Worm (Caenorhabditis elegans) whole organism, young adult: ENCODE measurements around the gene M04G7.2.

ENCODE experiments used
- B0019.2 ChIP-seq: fragments of 200-800 bp; sonication (Bioruptor generic); conservative IDR thresholded peaks from 2 replicates; pipeline ENCODE4 v1.3.6; 2022; ENCODE audit warnings: missing genetic modification reagents, missing genetic modification characterization, missing compliant biosample characterization
- B0261.1 ChIP-seq: sonication (generic microtip); optimal IDR thresholded peaks from 2 replicates; lab custom pipeline; 2016; ENCODE audit warnings: mild to moderate bottlenecking, missing genetic modification characterization, moderate library complexity, missing compliant biosample characterization
- B0336.3 ChIP-seq: fragments of 200-800 bp; sonication (Bioruptor generic); IDR thresholded peaks from 2 replicates; pipeline ENCODE4 v1.3.6; 2022; ENCODE audit warnings: missing genetic modification characterization, missing compliant biosample characterization
- C06A6.2 ChIP-seq: fragments of 200-800 bp; sonication (Bioruptor generic); conservative IDR thresholded peaks from 2 replicates; pipeline ENCODE4 v1.3.6; 2022; ENCODE audit warnings: missing genetic modification characterization, missing compliant biosample characterization
- F22D6.2 ChIP-seq: sonication (generic microtip); optimal IDR thresholded peaks from 2 replicates; lab custom pipeline; 2016; ENCODE audit warnings: mild to moderate bottlenecking, missing genetic modification characterization, missing compliant biosample characterization
- F57A8.1 ChIP-seq: fragments of 200-800 bp; sonication (Bioruptor generic); optimal IDR thresholded peaks from 2 replicates; lab custom pipeline; 2018; ENCODE audit warnings: mild to moderate bottlenecking, missing genetic modification characterization, moderate library complexity, missing compliant biosample characterization
- F57C9.4 ChIP-seq: sonication (generic microtip); optimal IDR thresholded peaks from 2 replicates; lab custom pipeline; 2017; ENCODE audit warnings: mild to moderate bottlenecking, missing genetic modification characterization, missing compliant biosample characterization
- Y56A3A.18 ChIP-seq: fragments of 200-800 bp; sonication (Bioruptor generic); IDR thresholded peaks from 2 replicates; pipeline ENCODE4 v1.3.6; 2022; ENCODE audit warnings: missing genetic modification reagents, missing genetic modification characterization, missing compliant biosample characterization
- ama-1 ChIP-seq, 3 experiments: fragments of 150-350 bp in 1 of 3; sonication (generic microtip) in 2 of 3; optimal IDR thresholded peaks; 2 replicates each; lab custom pipeline; 2014 to 2018; ENCODE audit warnings: missing biosample characterization in 2 of 3, missing genetic modification characterization in 2 of 3, missing genetic modification reagents in 2 of 3
- aptf-3 ChIP-seq: fragments of 200-800 bp; sonication (Bioruptor generic); IDR thresholded peaks from 2 replicates; pipeline ENCODE4 v1.3.6; 2022; ENCODE audit warnings: missing genetic modification characterization, missing compliant biosample characterization
- attf-5 ChIP-seq: fragments of 200-800 bp; sonication (Bioruptor generic); optimal IDR thresholded peaks from 2 replicates; lab custom pipeline; 2018; ENCODE audit warnings: mild to moderate bottlenecking, missing genetic modification characterization, missing compliant biosample characterization
- cebp-1 ChIP-seq, 2 experiments: fragments of 200-800 bp in 1 of 2; sonication (Bioruptor generic) in 1 of 2; sonication (generic microtip) in 1 of 2; IDR thresholded peaks in 1 of 2; optimal IDR thresholded peaks in 1 of 2; 2 replicates each; pipeline versions ENCODE4 v1.3.6 to Lab custom; 2017 to 2022; ENCODE audit warnings: missing compliant biosample characterization in 2 of 2, missing genetic modification characterization in 2 of 2, mild to moderate bottlenecking in 1 of 2, missing genetic modification reagents in 1 of 2, moderate library complexity in 1 of 2
- ceh-100 ChIP-seq: fragments of 200-800 bp; sonication (Bioruptor generic); IDR thresholded peaks from 2 replicates; pipeline ENCODE4 v1.3.6; 2022; ENCODE audit warnings: missing genetic modification reagents, missing genetic modification characterization, missing compliant biosample characterization
- ceh-27 ChIP-seq: fragments of 200-800 bp; sonication (Bioruptor generic); optimal IDR thresholded peaks from 2 replicates; lab custom pipeline; 2018; ENCODE audit warnings: mild to moderate bottlenecking, missing genetic modification characterization, moderate library complexity, missing compliant biosample characterization
- dpl-1 ChIP-seq: fragments of 150-350 bp; optimal IDR thresholded peaks from 2 replicates; lab custom pipeline; 2014; ENCODE audit warnings: missing biosample characterization, missing genetic modification reagents, missing genetic modification characterization
- efl-1 ChIP-seq: fragments of 150-350 bp; optimal IDR thresholded peaks from 2 replicates; lab custom pipeline; 2014; ENCODE audit warnings: missing biosample characterization, missing genetic modification reagents, missing genetic modification characterization
- fkh-3 ChIP-seq: sonication (generic microtip); optimal IDR thresholded peaks from 2 replicates; lab custom pipeline; 2016; ENCODE audit warnings: mild to moderate bottlenecking, missing genetic modification characterization, missing compliant biosample characterization
- him-1 ChIP-seq: sonication (generic microtip); optimal IDR thresholded peaks from 2 replicates; lab custom pipeline; 2016; ENCODE audit warnings: missing genotype, missing genetic modification reagents, missing genetic modification characterization, missing compliant biosample characterization
- hmg-1.2 ChIP-seq: fragments of 200-800 bp; sonication (Bioruptor generic); IDR thresholded peaks from 2 replicates; pipeline ENCODE4 v1.3.6; 2022; ENCODE audit warnings: missing genetic modification reagents, missing genetic modification characterization, missing compliant biosample characterization
- hmg-20 ChIP-seq: fragments of 200-800 bp; sonication (Bioruptor generic); IDR thresholded peaks from 2 replicates; pipeline ENCODE4 v1.3.6; 2022; ENCODE audit warnings: missing genetic modification reagents, missing genetic modification characterization, missing compliant biosample characterization
- let-526 ChIP-seq: fragments of 200-800 bp; sonication (Bioruptor generic); IDR thresholded peaks from 2 replicates; pipeline ENCODE4 v1.3.6; 2022; ENCODE audit warnings: missing genetic modification reagents, missing genetic modification characterization, missing compliant biosample characterization
- lin-40 ChIP-seq: sonication (generic microtip); optimal IDR thresholded peaks from 2 replicates; lab custom pipeline; 2016; ENCODE audit warnings: missing genetic modification characterization, mild to moderate bottlenecking, missing compliant biosample characterization, missing genotype, missing genetic modification reagents
- lin-54 ChIP-seq: fragments of 200-800 bp; sonication (Bioruptor generic); optimal IDR thresholded peaks from 2 replicates; lab custom pipeline; 2018; ENCODE audit warnings: mild to moderate bottlenecking, missing genetic modification characterization, missing compliant biosample characterization
- lir-1 ChIP-seq: fragments of 200-800 bp; sonication (Bioruptor generic); conservative IDR thresholded peaks from 2 replicates; pipeline ENCODE4 v1.3.6; 2022; ENCODE audit warnings: missing genetic modification reagents, missing genetic modification characterization, missing compliant biosample characterization
- madf-6 ChIP-seq: fragments of 200-800 bp; sonication (Bioruptor generic); IDR thresholded peaks from 2 replicates; pipeline ENCODE4 v1.3.6; 2022; ENCODE audit warnings: missing genetic modification reagents, missing genetic modification characterization, missing compliant biosample characterization
- mcd-1 ChIP-seq: fragments of 200-800 bp; sonication (Bioruptor generic); IDR thresholded peaks from 2 replicates; pipeline ENCODE4 v1.3.6; 2022; ENCODE audit warnings: missing genetic modification reagents, missing genetic modification characterization, missing compliant biosample characterization
- nfya-2 ChIP-seq: fragments of 200-800 bp; sonication (Bioruptor generic); IDR thresholded peaks from 2 replicates; pipeline ENCODE4 v1.3.6; 2022; ENCODE audit warnings: missing genetic modification reagents, missing genetic modification characterization, missing compliant biosample characterization
- nhr-27 ChIP-seq: fragments of 200-800 bp; sonication (Bioruptor generic); optimal IDR thresholded peaks from 2 replicates; lab custom pipeline; 2018; ENCODE audit warnings: mild to moderate bottlenecking, missing genetic modification characterization, moderate library complexity, missing compliant biosample characterization
- nhr-80 ChIP-seq: sonication (generic microtip); optimal IDR thresholded peaks from 2 replicates; lab custom pipeline; 2016; ENCODE audit warnings: missing genetic modification characterization, missing compliant biosample characterization
- nhr-90 ChIP-seq: sonication (generic microtip); optimal IDR thresholded peaks from 2 replicates; lab custom pipeline; 2016; ENCODE audit warnings: missing genotype, mild to moderate bottlenecking, missing genetic modification characterization, missing compliant biosample characterization
- pha-4 ChIP-seq: fragments of 150-350 bp; sonication (generic microtip); optimal IDR thresholded peaks from 2 replicates; lab custom pipeline; 2014; ENCODE audit warnings: missing biosample characterization, missing genetic modification reagents, missing genetic modification characterization
- repo-1 ChIP-seq: sonication (generic microtip); optimal IDR thresholded peaks from 2 replicates; lab custom pipeline; 2017; ENCODE audit warnings: mild to moderate bottlenecking, missing genetic modification characterization, missing compliant biosample characterization
- snpc-1.3 ChIP-seq: sonication (generic microtip); optimal IDR thresholded peaks from 2 replicates; lab custom pipeline; 2017; ENCODE audit warnings: missing genetic modification characterization, mild to moderate bottlenecking, missing compliant biosample characterization, antibody characterized with exemption, moderate library complexity, missing genotype, missing genetic modification reagents; ENCODE audit not compliant: insufficient read depth
- tbp1 ChIP-seq: fragments of 200-800 bp; sonication (Bioruptor generic); optimal IDR thresholded peaks from 2 replicates; lab custom pipeline; 2018; ENCODE audit warnings: mild to moderate bottlenecking, missing genetic modification characterization, missing compliant biosample characterization
- unc-130 ChIP-seq: sonication (generic microtip); optimal IDR thresholded peaks from 2 replicates; lab custom pipeline; 2016; ENCODE audit warnings: missing genetic modification reagents, missing genetic modification characterization, missing compliant biosample characterization
- zfh-2 ChIP-seq: fragments of 200-800 bp; sonication (Bioruptor generic); conservative IDR thresholded peaks from 2 replicates; pipeline ENCODE4 v1.3.6; 2022; ENCODE audit warnings: missing genetic modification reagents, missing genetic modification characterization, missing compliant biosample characterization
- zim-3 ChIP-seq: sonication (generic microtip); optimal IDR thresholded peaks from 2 replicates; lab custom pipeline; 2017; ENCODE audit warnings: mild to moderate bottlenecking, missing genetic modification characterization, moderate library complexity, missing compliant biosample characterization
- ztf-22 ChIP-seq: fragments of 200-800 bp; sonication (Bioruptor generic); optimal IDR thresholded peaks from 2 replicates; lab custom pipeline; 2018; ENCODE audit warnings: mild to moderate bottlenecking, missing genetic modification characterization, moderate library complexity, missing compliant biosample characterization

Gene M04G7.2

DNA sequence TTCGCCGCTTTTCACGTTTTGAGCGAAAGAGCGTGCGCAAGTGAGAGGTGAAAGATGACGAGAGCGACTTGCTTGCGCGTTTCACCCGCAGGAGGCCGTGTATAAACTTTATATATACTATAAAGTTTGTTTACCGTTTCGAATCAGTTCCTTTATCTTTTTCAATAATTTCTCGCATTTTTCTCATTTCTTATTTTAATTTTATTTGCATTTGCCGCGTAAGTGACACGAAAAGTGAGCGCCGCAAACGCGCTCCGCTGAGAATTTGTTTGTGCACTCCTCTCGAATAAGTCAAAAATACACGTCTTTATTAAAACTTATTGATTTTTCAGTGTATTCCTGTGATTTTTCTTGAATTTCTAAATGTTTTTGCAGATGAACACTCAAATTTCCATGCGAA, 17.2 kb downstream of the M04G7.2 start, which contains the start of gene mrpl-55 (continued):
- TF ChIP-seq ztf-22 (GFP tag; lab: Kevin White, UChicago) = no peak
- 0 out of 2 replicates have a peak, but pooled peaks have one; percentile 9 for TF ChIP-seq C06A6.2 (GFP tag; lab: Robert Waterston, UW)
- peak; percentile 50 for TF ChIP-seq tbp1 (GFP tag; lab: Kevin White, UChicago)
- no peak for TF ChIP-seq hmg-20 (GFP tag; lab: Robert Waterston, UW)
- peak; percentile 84 for TF ChIP-seq dpl-1 (GFP tag; lab: Kevin White, UChicago)
- no peak for TF ChIP-seq Y56A3A.18
- no peak for TF ChIP-seq F57C9.4
- TF ChIP-seq mcd-1 = peak; percentile 98
- no peak for TF ChIP-seq ama-1 (optimal IDR thresholded peaks at IDR 0.05; lab: Kevin White, UChicago)
- no peak for TF ChIP-seq ama-1 (GFP tag; optimal IDR thresholded peaks at IDR 0.05; lab: Kevin White, UChicago)
- peak; percentile 41 for TF ChIP-seq him-1 (tag; lab: Kevin White, UChicago)
- peak; percentile 40; the same call in 1 of the 2 replicates for TF ChIP-seq B0336.3
- peak; percentile 65 for TF ChIP-seq ceh-100
- TF ChIP-seq F22D6.2 (tag; lab: Kevin White, UChicago) = peak; percentile 20
- TF ChIP-seq repo-1 (tag; lab: Kevin White, UChicago) = no peak
- TF ChIP-seq lin-40 (tag; lab: Kevin White, UChicago) = peak; percentile 79
- no peak for TF ChIP-seq aptf-3 (GFP tag; lab: Robert Waterston, UW)
- TF ChIP-seq nfya-2 (GFP tag; lab: Robert Waterston, UW) = no peak
- peak; percentile 18 for TF ChIP-seq unc-130 (GFP tag; lab: Kevin White, UChicago)
- TF ChIP-seq snpc-1.3 (tag; lab: Kevin White, UChicago) = peak; percentile 33
- 0 out of 2 replicates have a peak, but pooled peaks have one; percentile 27 for TF ChIP-seq madf-6 (GFP tag; lab: Robert Waterston, UW)
- peak; percentile 87 for TF ChIP-seq lin-54 (GFP tag; lab: Kevin White, UChicago)
- peak; percentile 69 for TF ChIP-seq efl-1 (GFP tag; lab: Kevin White, UChicago)
- peak; percentile 79 for TF ChIP-seq attf-5 (GFP tag; lab: Kevin White, UChicago)
- no peak; the same call in 1 of the 2 replicates for TF ChIP-seq lir-1 (GFP tag; lab: Robert Waterston, UW)
- peak; percentile 52 for TF ChIP-seq ceh-27
- no peak for TF ChIP-seq nhr-90
- no peak for TF ChIP-seq fkh-3 (tag; lab: Kevin White, UChicago)
- no peak for TF ChIP-seq let-526
- 0 out of 2 replicates have a peak, but pooled peaks have one; percentile 9 for TF ChIP-seq B0019.2 (GFP tag; lab: Robert Waterston, UW)

DNA sequence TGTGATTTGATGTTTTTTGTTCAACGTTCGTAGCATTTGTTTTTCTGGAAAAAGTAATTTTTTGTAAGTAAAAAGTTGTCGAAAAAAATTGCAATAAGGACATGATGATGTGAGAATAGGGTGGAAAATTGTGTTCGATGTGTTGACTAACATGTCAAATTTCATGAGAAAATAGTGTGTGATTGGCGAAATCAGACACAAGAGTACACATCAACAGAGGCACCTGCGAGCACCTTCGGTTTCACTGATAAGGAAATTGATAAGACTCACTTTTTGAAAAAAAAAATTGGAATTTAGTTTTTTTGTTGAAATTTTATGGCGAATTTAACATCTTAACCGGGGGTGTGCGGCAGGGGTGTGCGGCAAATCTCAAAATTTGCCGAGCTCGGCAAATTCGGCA, 20.3 kb downstream of the M04G7.2 start, which contains the start of gene hum-8:
TSS of gene hum-8 (minus strand) at position 46 of the 400 bp plus-strand sequence.
- TF ChIP-seq pha-4 (tag; lab: Kevin White, UChicago) (peak; percentile 58), nhr-80 (peak; percentile 83), unc-130 (GFP tag; lab: Kevin White, UChicago) (no peak), cebp-1 (GFP tag; IDR thresholded peaks at IDR 0.05; lab: Robert Waterston, UW) (no peak), cebp-1 (tag; optimal IDR thresholded peaks at IDR 0.05; lab: Kevin White, UChicago) (no peak), nhr-27 (tag; lab: Kevin White, UChicago) (no peak), B0019.2 (GFP tag; lab: Robert Waterston, UW) (no peak), B0261.1 (tag; lab: Kevin White, UChicago) (no peak), zfh-2 (no peak), F57A8.1 (GFP tag; lab: Kevin White, UChicago) (no peak), F57C9.4 (no peak), zim-3 (tag; lab: Kevin White, UChicago) (no peak), hmg-1.2 (GFP tag; lab: Robert Waterston, UW) (no peak)
